Worm (Caenorhabditis elegans) whole organism, young adult: ENCODE results near the gene lido-9.

ENCODE experiments used
- B0336.3 ChIP-seq: fragments of 200-800 bp; sonication (Bioruptor generic); IDR thresholded peaks from 2 replicates; pipeline ENCODE4 v1.3.6; 2022; ENCODE audit warnings: missing genetic modification characterization, missing compliant biosample characterization
- C06A6.2 ChIP-seq: fragments of 200-800 bp; sonication (Bioruptor generic); conservative IDR thresholded peaks from 2 replicates; pipeline ENCODE4 v1.3.6; 2022; ENCODE audit warnings: missing genetic modification characterization, missing compliant biosample characterization
- F23B12.7 ChIP-seq: sonication (generic microtip); optimal IDR thresholded peaks from 2 replicates; lab custom pipeline; 2017; ENCODE audit warnings: missing genetic modification characterization, mild to moderate bottlenecking, missing compliant biosample characterization, antibody characterized with exemption, moderate library complexity; ENCODE audit not compliant: insufficient read depth
- F37B4.10 ChIP-seq: fragments of 200-800 bp; sonication (Bioruptor generic); IDR thresholded peaks from 2 replicates; pipeline ENCODE4 v1.3.6; 2022; ENCODE audit warnings: missing genetic modification characterization, missing compliant biosample characterization
- F52B5.7 ChIP-seq: sonication (generic microtip); optimal IDR thresholded peaks from 2 replicates; lab custom pipeline; 2016; ENCODE audit warnings: mild to moderate bottlenecking, missing genetic modification characterization, missing compliant biosample characterization
- F57A8.1 ChIP-seq: fragments of 200-800 bp; sonication (Bioruptor generic); optimal IDR thresholded peaks from 2 replicates; lab custom pipeline; 2018; ENCODE audit warnings: mild to moderate bottlenecking, missing genetic modification characterization, moderate library complexity, missing compliant biosample characterization
- F57C9.4 ChIP-seq: sonication (generic microtip); optimal IDR thresholded peaks from 2 replicates; lab custom pipeline; 2017; ENCODE audit warnings: mild to moderate bottlenecking, missing genetic modification characterization, missing compliant biosample characterization
- T07F8.4 ChIP-seq: sonication (generic microtip); optimal IDR thresholded peaks from 2 replicates; lab custom pipeline; 2016; ENCODE audit warnings: mild to moderate bottlenecking, missing genetic modification characterization, moderate library complexity, missing compliant biosample characterization
- Y56A3A.18 ChIP-seq: fragments of 200-800 bp; sonication (Bioruptor generic); IDR thresholded peaks from 2 replicates; pipeline ENCODE4 v1.3.6; 2022; ENCODE audit warnings: missing genetic modification reagents, missing genetic modification characterization, missing compliant biosample characterization
- Y79H2A.3 ChIP-seq: fragments of 200-800 bp; sonication (Bioruptor generic); conservative IDR thresholded peaks from 2 replicates; pipeline ENCODE4 v1.3.6; 2022; ENCODE audit warnings: missing genetic modification reagents, missing genetic modification characterization, missing compliant biosample characterization
- ZK185.1 ChIP-seq: sonication (generic microtip); optimal IDR thresholded peaks from 2 replicates; lab custom pipeline; 2016; ENCODE audit warnings: mild to moderate bottlenecking, missing genetic modification characterization, missing compliant biosample characterization; ENCODE audit not compliant: poor library complexity, severe bottlenecking
- atf-7 ChIP-seq: sonication (generic microtip); optimal IDR thresholded peaks from 2 replicates; lab custom pipeline; 2017; ENCODE audit warnings: mild to moderate bottlenecking, missing genetic modification characterization, missing compliant biosample characterization
- bed-2 ChIP-seq: fragments of 200-800 bp; sonication (Bioruptor generic); IDR thresholded peaks from 2 replicates; pipeline ENCODE4 v1.3.6; 2022; ENCODE audit warnings: missing genetic modification reagents, missing genetic modification characterization, missing compliant biosample characterization
- ceh-100 ChIP-seq: fragments of 200-800 bp; sonication (Bioruptor generic); IDR thresholded peaks from 2 replicates; pipeline ENCODE4 v1.3.6; 2022; ENCODE audit warnings: missing genetic modification reagents, missing genetic modification characterization, missing compliant biosample characterization
- ceh-79 ChIP-seq: sonication (generic microtip); optimal IDR thresholded peaks from 2 replicates; lab custom pipeline; 2017; ENCODE audit warnings: mild to moderate bottlenecking, missing genetic modification characterization, missing compliant biosample characterization
- chd-7 ChIP-seq: sonication (generic microtip); optimal IDR thresholded peaks from 2 replicates; lab custom pipeline; 2016; ENCODE audit warnings: mild to moderate bottlenecking, missing genetic modification characterization, moderate library complexity, missing compliant biosample characterization
- dpff-1 ChIP-seq: sonication (generic microtip); optimal IDR thresholded peaks from 2 replicates; lab custom pipeline; 2017; ENCODE audit warnings: mild to moderate bottlenecking, missing genetic modification characterization, missing compliant biosample characterization
- egl-44 ChIP-seq: fragments of 200-800 bp; sonication (Bioruptor generic); IDR thresholded peaks from 2 replicates; pipeline ENCODE4 v1.3.6; 2022; ENCODE audit warnings: missing genetic modification reagents, missing genetic modification characterization, missing compliant biosample characterization
- lag-1 ChIP-seq: fragments of 200-800 bp; sonication (Bioruptor generic); IDR thresholded peaks from 2 replicates; pipeline ENCODE4 v1.3.6; 2022; ENCODE audit warnings: missing genetic modification reagents, missing genetic modification characterization, missing compliant biosample characterization
- lin-26 ChIP-seq: fragments of 200-800 bp; sonication (Bioruptor generic); IDR thresholded peaks from 2 replicates; pipeline ENCODE4 v1.3.6; 2022; ENCODE audit warnings: missing genetic modification reagents, missing genetic modification characterization, missing compliant biosample characterization
- lin-35 ChIP-seq, 3 experiments: fragments of 150-350 bp in 2 of 3; sonication (generic microtip) in 1 of 3; optimal IDR thresholded peaks; 2 replicates each; lab custom pipeline; 2014 to 2018; ENCODE audit warnings: missing biosample characterization in 3 of 3, missing genetic modification characterization in 3 of 3, missing genetic modification reagents in 3 of 3
- lin-54 ChIP-seq: fragments of 200-800 bp; sonication (Bioruptor generic); optimal IDR thresholded peaks from 2 replicates; lab custom pipeline; 2018; ENCODE audit warnings: mild to moderate bottlenecking, missing genetic modification characterization, missing compliant biosample characterization
- mel-28 ChIP-seq: sonication (generic microtip); optimal IDR thresholded peaks from 2 replicates; lab custom pipeline; 2016; ENCODE audit warnings: borderline replicate concordance, mild to moderate bottlenecking, missing genetic modification characterization, missing compliant biosample characterization
- nhr-179 ChIP-seq: sonication (generic microtip); optimal IDR thresholded peaks from 2 replicates; lab custom pipeline; 2016; ENCODE audit warnings: mild to moderate bottlenecking, missing genetic modification characterization, missing compliant biosample characterization
- rec-8 ChIP-seq, 2 experiments: sonication (generic microtip); optimal IDR thresholded peaks; 2 replicates each; lab custom pipeline; 2016; ENCODE audit warnings: mild to moderate bottlenecking in 2 of 2, missing genetic modification characterization in 2 of 2, missing genetic modification reagents in 2 of 2, missing genotype in 2 of 2, missing biosample characterization in 1 of 2, missing compliant biosample characterization in 1 of 2, moderate library complexity in 1 of 2
- snpc-1.1 ChIP-seq: sonication (generic microtip); optimal IDR thresholded peaks from 2 replicates; lab custom pipeline; 2017; ENCODE audit warnings: missing genetic modification characterization, mild to moderate bottlenecking, missing compliant biosample characterization, antibody characterized with exemption, moderate library complexity, missing genotype, missing genetic modification reagents; ENCODE audit not compliant: insufficient read depth
- sptf-2 ChIP-seq: fragments of 200-800 bp; sonication (Bioruptor generic); optimal IDR thresholded peaks from 2 replicates; lab custom pipeline; 2018; ENCODE audit warnings: mild to moderate bottlenecking, missing genetic modification characterization, missing compliant biosample characterization
- tlf-1 ChIP-seq: fragments of 200-800 bp; sonication (Bioruptor generic); optimal IDR thresholded peaks from 2 replicates; lab custom pipeline; 2018; ENCODE audit warnings: mild to moderate bottlenecking, missing genetic modification characterization, missing compliant biosample characterization
- unc-130 ChIP-seq: sonication (generic microtip); optimal IDR thresholded peaks from 2 replicates; lab custom pipeline; 2016; ENCODE audit warnings: missing genetic modification reagents, missing genetic modification characterization, missing compliant biosample characterization
- xnd-1 ChIP-seq: sonication (generic microtip); optimal IDR thresholded peaks from 2 replicates; lab custom pipeline; 2016; ENCODE audit warnings: missing genotype, missing genetic modification reagents, missing genetic modification characterization, missing compliant biosample characterization
- zfh-2 ChIP-seq: fragments of 200-800 bp; sonication (Bioruptor generic); conservative IDR thresholded peaks from 2 replicates; pipeline ENCODE4 v1.3.6; 2022; ENCODE audit warnings: missing genetic modification reagents, missing genetic modification characterization, missing compliant biosample characterization
- ztf-18 ChIP-seq: sonication (generic microtip); optimal IDR thresholded peaks from 2 replicates; lab custom pipeline; 2016; ENCODE audit warnings: missing genotype, mild to moderate bottlenecking, missing genetic modification characterization, missing compliant biosample characterization
- ztf-28 ChIP-seq: fragments of 200-800 bp; sonication (Bioruptor generic); IDR thresholded peaks from 2 replicates; pipeline ENCODE4 v1.3.6; 2022; ENCODE audit warnings: missing genetic modification reagents, missing genetic modification characterization, missing compliant biosample characterization
- ztf-3 ChIP-seq: fragments of 200-800 bp; sonication (Bioruptor generic); optimal IDR thresholded peaks from 2 replicates; lab custom pipeline; 2018; ENCODE audit warnings: mild to moderate bottlenecking, missing genetic modification characterization, missing compliant biosample characterization

Gene lido-9

ce11 chrII:2997828-2998441, 2.6 kb upstream of the lido-9 start:
- TF ChIP-seq atf-7 (tag; lab: Kevin White, UChicago) (peak; percentile 94), bed-2 (GFP tag; lab: Robert Waterston, UW) (no peak), tlf-1 (GFP tag; lab: Kevin White, UChicago) (no peak)

ce11 chrII:3002211-3002610, 1.6 kb downstream of the lido-9 start, which contains the start of gene lido-10:
Gene lido-10 (plus strand): TSS chrII:3002511.
- no peak for TF ChIP-seq F23B12.7 (tag; lab: Kevin White, UChicago)
- TF ChIP-seq ceh-79: no peak
- TF ChIP-seq lin-54 (GFP tag; lab: Kevin White, UChicago): no peak
- no peak for TF ChIP-seq egl-44 (GFP tag; lab: Robert Waterston, UW)
- TF ChIP-seq ztf-3 (GFP tag; lab: Kevin White, UChicago): no peak
- TF ChIP-seq F57C9.4 (tag; lab: Kevin White, UChicago): no peak
- TF ChIP-seq sptf-2 (GFP tag; lab: Kevin White, UChicago): no peak
- no peak for TF ChIP-seq xnd-1 (tag; lab: Kevin White, UChicago)
- no peak for TF ChIP-seq ztf-28 (GFP tag; lab: Robert Waterston, UW)
- no peak for TF ChIP-seq dpff-1 (tag; lab: Kevin White, UChicago)
- TF ChIP-seq B0336.3 (GFP tag; lab: Robert Waterston, UW): no peak
- no peak for TF ChIP-seq F57A8.1 (GFP tag; lab: Kevin White, UChicago)
- TF ChIP-seq snpc-1.1: no peak
- no peak for TF ChIP-seq ztf-18 (tag; lab: Kevin White, UChicago)
- no peak for TF ChIP-seq mel-28 (tag; lab: Kevin White, UChicago)
- no peak for TF ChIP-seq rec-8 (tag; optimal IDR thresholded peaks at IDR 0.05; lab: Kevin White, UChicago)
- no peak for TF ChIP-seq zfh-2 (GFP tag; lab: Robert Waterston, UW)

ce11 chrII:3003667-3004066, 3.1 kb downstream of the lido-9 start, which contains the start of gene lido-11:
Gene lido-11 (plus strand): TSS chrII:3003967.
- TF ChIP-seq lin-54 (GFP tag; lab: Kevin White, UChicago): no peak
- no peak for TF ChIP-seq unc-130 (GFP tag; lab: Kevin White, UChicago)
- no peak for TF ChIP-seq ceh-79
- no peak for TF ChIP-seq chd-7 (tag; lab: Kevin White, UChicago)
- no peak for TF ChIP-seq Y56A3A.18 (GFP tag; lab: Robert Waterston, UW)

- TF ChIP-seq lag-1 (GFP tag; lab: Robert Waterston, UW) (no peak), Y79H2A.3 (GFP tag; lab: Robert Waterston, UW) (no peak), nhr-179 (tag; lab: Kevin White, UChicago) (no peak), dpff-1 (tag; lab: Kevin White, UChicago) (no peak), lin-26 (GFP tag; lab: Robert Waterston, UW) (no peak), F37B4.10 (GFP tag; lab: Robert Waterston, UW) (no peak), ZK185.1 (no peak), T07F8.4 (tag; lab: Kevin White, UChicago) (no peak), ceh-100 (GFP tag; lab: Robert Waterston, UW) (no peak), lin-35 (GFP tag; optimal IDR thresholded peaks at IDR 0.05; lab: Kevin White, UChicago) (no peak), C06A6.2 (GFP tag; lab: Robert Waterston, UW) (no peak), F52B5.7 (tag; lab: Kevin White, UChicago) (no peak), unc-130 (GFP tag; lab: Kevin White, UChicago) (no peak)
Observed at ce11 chrII:3005499-3005898, 4.9 kb downstream of the lido-9 start, which contains the start of gene lido-12. Gene lido-12 (plus strand): TSS chrII:3005799.
